Worm (Caenorhabditis elegans): ENCODE data around the gene nstp-5.
A peak's percentile ranks its signal among the peaks of the same experiment; 100 is the strongest.
"Not testable (repeated sequence)": the region's sequence is repeated elsewhere in the genome, so short reads cannot be mapped to it uniquely, and the experiment has no call there.

nstp-5 gene

DNA sequence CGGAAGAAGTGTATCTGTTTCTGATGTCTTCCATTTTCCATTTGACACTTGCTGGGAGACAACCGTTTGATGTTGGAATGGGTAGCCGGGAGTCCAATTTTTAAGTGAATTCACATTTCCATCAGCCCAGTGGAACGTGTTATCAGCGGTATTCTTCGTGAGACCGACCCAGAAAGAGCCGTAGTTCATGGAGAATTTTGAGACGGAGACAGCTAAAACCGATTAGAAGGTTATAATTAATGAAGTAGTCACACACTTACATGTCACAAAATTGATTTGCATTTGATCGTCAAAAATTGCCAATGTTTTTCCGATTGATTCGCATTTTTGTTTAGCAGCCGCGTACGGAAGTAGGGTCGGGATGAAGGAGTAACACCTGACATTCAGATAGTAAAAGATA, 14.0 kb downstream of the nstp-5 start:
- TF ChIP-seq fos-1 (tag; optimal IDR thresholded peaks at IDR 0.05) (no peak), nhr-6 (tag; optimal IDR thresholded peaks at IDR 0.05) (no peak), nhr-21 (tag; optimal IDR thresholded peaks at IDR 0.05) (no peak), sma-9 (GFP tag; optimal IDR thresholded peaks at IDR 0.05) (no peak), sma-9 (tag; optimal IDR thresholded peaks at IDR 0.05) (no peak), elt-3 (tag; optimal IDR thresholded peaks at IDR 0.05) (no peak), R02D3.7 (tag; optimal IDR thresholded peaks at IDR 0.05) (no peak), ceh-16 (tag; optimal IDR thresholded peaks at IDR 0.05) (no peak), lin-39 (tag; optimal IDR thresholded peaks at IDR 0.05) (no peak), lin-13 (GFP tag; optimal IDR thresholded peaks at IDR 0.05) (no peak), C34F6.9 (tag; optimal IDR thresholded peaks at IDR 0.05) (no peak), egl-27 (tag; optimal IDR thresholded peaks at IDR 0.05) (no peak), crh-2 (tag; optimal IDR thresholded peaks at IDR 0.05) (no peak), mdl-1 (tag; optimal IDR thresholded peaks at IDR 0.05) (no peak)

DNA sequence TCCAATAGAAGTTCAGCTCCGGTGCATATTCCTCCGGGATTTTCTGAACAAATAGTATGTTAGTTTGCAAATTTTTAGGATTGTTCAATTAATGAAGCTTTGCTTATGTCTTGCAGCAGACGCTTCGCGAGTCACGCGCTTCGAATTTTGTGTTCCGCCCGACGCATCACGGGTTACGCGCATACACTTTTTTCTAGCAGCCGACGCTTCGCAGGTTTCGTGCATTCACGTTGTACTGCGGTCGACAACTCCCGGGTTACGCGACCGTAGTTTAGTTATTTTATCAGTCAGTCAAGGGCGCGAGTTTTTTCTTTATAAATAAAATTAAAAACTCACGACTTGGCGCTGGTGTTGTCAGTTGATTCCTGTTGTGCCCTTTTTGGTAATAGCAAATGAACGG, 14.5 kb downstream of the nstp-5 start:
- TF ChIP-seq unc-39 (tag; optimal IDR thresholded peaks at IDR 0.05), result no peak
- peak; percentile 28 for TF ChIP-seq snpc-4 (tag; optimal IDR thresholded peaks at IDR 0.05)

DNA sequence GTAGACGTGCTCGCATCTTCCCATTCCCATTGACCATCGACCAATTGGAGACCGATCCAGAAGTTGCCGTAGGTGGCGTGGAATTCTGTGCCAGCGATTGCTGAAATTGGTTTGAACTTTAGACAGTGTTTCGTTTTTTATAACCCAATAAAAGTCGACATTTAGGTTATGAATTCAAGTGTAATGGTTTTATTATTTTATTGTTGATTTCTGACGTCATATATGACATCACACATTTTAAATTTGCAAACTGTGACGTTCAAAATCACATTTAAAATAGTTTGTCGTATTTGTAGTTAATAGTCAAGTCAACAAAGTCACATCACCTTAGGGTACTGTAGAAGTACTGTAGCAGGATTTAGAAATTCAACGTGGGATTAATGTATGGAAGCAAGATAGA, 15.0 kb downstream of the nstp-5 start:
- TF ChIP-seq nhr-10 (tag; optimal IDR thresholded peaks at IDR 0.05) (no peak), egl-27 (tag; optimal IDR thresholded peaks at IDR 0.05) (no peak), fos-1 (tag; optimal IDR thresholded peaks at IDR 0.05) (no peak), ztf-4 (tag; optimal IDR thresholded peaks at IDR 0.05) (no peak), sem-4 (tag; optimal IDR thresholded peaks at IDR 0.05) (no peak), ama-1 (optimal IDR thresholded peaks at IDR 0.05) (no peak), snpc-4 (tag; optimal IDR thresholded peaks at IDR 0.05) (no peak), gmeb-1 (tag; optimal IDR thresholded peaks at IDR 0.05) (no peak), ztf-11 (tag; optimal IDR thresholded peaks at IDR 0.05) (no peak)

DNA sequence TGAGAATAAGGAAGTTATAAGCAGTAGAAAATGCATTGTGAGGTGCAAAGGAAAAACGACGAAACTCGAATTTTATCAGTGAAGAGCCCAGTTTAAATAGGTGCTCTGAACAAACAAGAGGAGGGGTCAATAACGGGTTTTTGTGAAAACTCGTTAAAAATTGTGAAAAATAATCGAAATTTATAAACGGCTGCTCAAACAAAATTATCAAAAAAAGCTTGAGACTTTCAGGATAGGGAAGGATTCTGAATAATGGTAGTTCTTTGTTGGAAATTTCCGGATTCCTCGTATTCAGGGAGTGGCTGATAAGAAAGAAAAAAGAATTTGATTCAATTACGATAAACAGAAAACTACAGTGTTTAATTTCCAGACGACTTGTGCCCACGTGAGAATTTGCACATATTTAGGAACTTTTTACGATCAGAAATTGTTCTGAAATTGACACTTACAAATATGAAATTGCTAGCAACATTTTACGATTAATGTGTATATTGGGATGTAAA, 16.1 kb downstream of the nstp-5 start, which contains the start of gene clec-187:
TSS of gene clec-187 (minus strand) at position 51 of the 503 bp plus-strand sequence.
- no peak for TF ChIP-seq lin-13 (GFP tag; optimal IDR thresholded peaks at IDR 0.05)
- no peak for TF ChIP-seq ZK546.5 (tag; optimal IDR thresholded peaks at IDR 0.05)
- no peak for TF ChIP-seq gmeb-1 (tag; optimal IDR thresholded peaks at IDR 0.05)
- TF ChIP-seq aly-2 (tag; optimal IDR thresholded peaks at IDR 0.05), result no peak
- no peak for TF ChIP-seq ceh-82 (tag; optimal IDR thresholded peaks at IDR 0.05)
- peak; percentile 9 for TF ChIP-seq fos-1 (tag; optimal IDR thresholded peaks at IDR 0.05)

DNA sequence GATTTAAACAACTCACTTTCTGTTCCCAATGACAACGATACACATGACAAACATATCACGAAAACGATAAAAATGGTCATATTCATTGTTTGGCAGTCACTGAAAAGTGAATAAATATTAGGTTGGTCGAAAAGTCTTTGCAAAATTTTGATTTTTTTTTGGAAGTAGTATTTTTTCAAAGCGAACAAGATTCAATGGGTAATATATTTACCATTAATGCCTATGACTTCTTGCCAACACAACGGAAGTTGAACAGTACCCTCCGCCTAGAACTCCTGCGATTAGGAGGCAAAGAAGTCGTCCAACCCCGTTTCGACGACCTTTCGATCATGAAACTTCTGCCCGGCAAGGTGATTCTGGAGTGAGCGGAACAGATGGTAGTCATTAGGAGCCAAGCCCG, 19.9 kb downstream of the nstp-5 start, which contains the start of gene ZK896.1:
TSS of gene ZK896.1 (minus strand) at position 101 of the 400 bp plus-strand sequence.
- TF ChIP-seq nhr-10, ZK546.5, lsy-2 (tag; optimal IDR thresholded peaks at IDR 0.05): not testable (repeated sequence)

DNA sequence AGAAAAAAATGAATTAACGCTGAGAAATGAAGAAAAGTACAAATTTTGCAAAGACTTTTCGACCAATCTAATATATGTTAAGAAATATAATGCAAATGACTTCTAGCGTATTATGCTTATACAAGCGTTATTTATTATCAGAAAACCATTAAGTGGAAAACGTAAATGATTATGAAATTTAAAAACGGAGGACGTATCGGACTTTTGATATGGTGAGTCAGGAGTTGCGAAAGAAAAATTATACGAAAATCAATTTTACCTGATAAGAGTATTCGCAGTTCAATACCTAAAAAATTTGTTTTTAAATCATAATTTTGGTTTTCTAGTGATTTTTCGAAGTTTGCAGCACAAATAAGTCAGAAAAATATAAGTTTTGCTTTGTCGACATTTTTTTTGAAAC, 21.2 kb downstream of the nstp-5 start:
- TF ChIP-seq sma-9 (GFP tag; optimal IDR thresholded peaks at IDR 0.05), result peak; percentile 31
- no peak for TF ChIP-seq sma-9 (tag; optimal IDR thresholded peaks at IDR 0.05)
- TF ChIP-seq C34F6.9 (tag; optimal IDR thresholded peaks at IDR 0.05), result no peak
- no peak for TF ChIP-seq nhr-25 (tag; optimal IDR thresholded peaks at IDR 0.05)
- TF ChIP-seq ztf-1 (GFP tag; conservative IDR thresholded peaks at IDR 0.05), result no peak
- TF ChIP-seq nhr-23 (tag; optimal IDR thresholded peaks at IDR 0.05), result no peak
- peak; percentile 85 for TF ChIP-seq fos-1 (tag; optimal IDR thresholded peaks at IDR 0.05)
- no peak for TF ChIP-seq unc-62 (GFP tag; optimal IDR thresholded peaks at IDR 0.05)

DNA sequence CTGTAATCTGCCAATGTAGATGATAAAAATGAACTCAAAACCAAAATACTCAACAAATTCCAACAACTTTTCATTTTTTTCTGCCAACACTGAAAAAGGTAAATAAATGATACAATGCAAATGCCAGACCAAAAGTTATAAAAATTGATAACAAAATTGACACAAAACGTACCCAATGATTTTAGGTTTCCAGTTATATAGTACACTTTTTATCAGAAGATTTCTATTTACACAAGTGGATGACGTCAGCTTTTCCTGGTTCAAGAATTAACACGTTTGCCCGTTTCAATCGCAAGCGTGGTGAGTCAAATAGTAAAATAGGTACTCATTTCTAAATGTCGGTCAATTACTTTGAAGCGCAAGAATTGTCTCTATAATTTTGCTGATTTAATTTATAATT, 24.2 kb downstream of the nstp-5 start, which contains the start of gene ZK896.5:
TSS of gene ZK896.5 (minus strand) at position 89 of the 400 bp plus-strand sequence.
- TF ChIP-seq nhr-6 (tag; optimal IDR thresholded peaks at IDR 0.05), result no peak
- no peak for TF ChIP-seq nhr-25 (tag; optimal IDR thresholded peaks at IDR 0.05)
- TF ChIP-seq zag-1 (tag; optimal IDR thresholded peaks at IDR 0.05), result no peak
- TF ChIP-seq gmeb-1 (tag; optimal IDR thresholded peaks at IDR 0.05), result no peak
- peak; percentile 84 for TF ChIP-seq sma-9 (GFP tag; optimal IDR thresholded peaks at IDR 0.05)
- no peak for TF ChIP-seq sma-9 (tag; optimal IDR thresholded peaks at IDR 0.05)
- peak; percentile 88 for TF ChIP-seq fos-1 (tag; optimal IDR thresholded peaks at IDR 0.05)
- no peak for TF ChIP-seq egl-27 (tag; optimal IDR thresholded peaks at IDR 0.05)
- TF ChIP-seq crh-2 (tag; optimal IDR thresholded peaks at IDR 0.05), result peak; percentile 18
- no peak for TF ChIP-seq sma-3 (GFP tag; optimal IDR thresholded peaks at IDR 0.05)
- TF ChIP-seq aly-2 (tag; optimal IDR thresholded peaks at IDR 0.05), result no peak
- no peak for TF ChIP-seq mbf-1 (tag; optimal IDR thresholded peaks at IDR 0.05)
- TF ChIP-seq nhr-11 (tag; optimal IDR thresholded peaks at IDR 0.05), result no peak
